Worm (Caenorhabditis elegans): ENCODE results near the gene K11D12.14.

DNA sequence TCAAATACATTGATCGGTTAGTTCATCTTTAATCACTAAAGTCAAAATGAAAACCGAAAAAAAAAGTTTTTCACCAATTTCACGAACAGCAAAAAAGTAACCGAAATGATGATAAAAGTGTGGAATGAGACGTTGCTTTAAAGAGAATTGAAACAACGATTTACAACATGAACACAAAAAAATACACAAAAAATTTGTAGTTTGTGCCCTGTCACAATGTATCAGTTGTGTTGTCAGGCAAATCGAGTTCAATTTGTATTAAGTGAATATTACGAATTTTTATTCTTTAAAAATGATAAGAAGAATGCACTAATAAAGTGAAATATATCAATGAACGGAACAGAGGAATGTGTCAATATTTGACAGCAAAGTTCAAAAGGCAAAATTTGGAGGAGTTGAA, 17.7 kb upstream of the K11D12.14 start:
- TF ChIP-seq W03F9.2 (tag; optimal IDR thresholded peaks at IDR 0.05): no peak
- TF ChIP-seq him-1 (tag; optimal IDR thresholded peaks at IDR 0.05): no peak
- no peak for TF ChIP-seq dao-5 (tag; optimal IDR thresholded peaks at IDR 0.05)

Measured in whole organism, L4/young adult.